Worm (Caenorhabditis elegans): ENCODE results near the gene hmgs-1.

hmgs-1 gene

ce11 chrV:5697581-5697980 lies 13.2 kb upstream of the hmgs-1 start:
- TF ChIP-seq pes-1 (GFP tag; IDR thresholded peaks at IDR 0.05): no peak
- TF ChIP-seq F13C5.2 (tag; optimal IDR thresholded peaks at IDR 0.05): no peak
- no peak for TF ChIP-seq ets-7 (tag; optimal IDR thresholded peaks at IDR 0.05)
- TF ChIP-seq ama-1 (optimal IDR thresholded peaks at IDR 0.05): no peak
- no peak for TF ChIP-seq aly-1 (tag; optimal IDR thresholded peaks at IDR 0.05)
- TF ChIP-seq tra-4 (tag; optimal IDR thresholded peaks at IDR 0.05): no peak
- TF ChIP-seq B0310.2 (tag; optimal IDR thresholded peaks at IDR 0.05): no peak
- TF ChIP-seq ceh-36 (tag; optimal IDR thresholded peaks at IDR 0.05): no peak
- no peak for TF ChIP-seq tbx-11 (GFP tag; IDR thresholded peaks at IDR 0.05)
- TF ChIP-seq hmbx-1 (tag; optimal IDR thresholded peaks at IDR 0.05): no peak
- TF ChIP-seq hmg-4 (GFP tag; optimal IDR thresholded peaks at IDR 0.05): no peak
- TF ChIP-seq flt-1 (GFP tag; IDR thresholded peaks at IDR 0.05): no peak

DNA sequence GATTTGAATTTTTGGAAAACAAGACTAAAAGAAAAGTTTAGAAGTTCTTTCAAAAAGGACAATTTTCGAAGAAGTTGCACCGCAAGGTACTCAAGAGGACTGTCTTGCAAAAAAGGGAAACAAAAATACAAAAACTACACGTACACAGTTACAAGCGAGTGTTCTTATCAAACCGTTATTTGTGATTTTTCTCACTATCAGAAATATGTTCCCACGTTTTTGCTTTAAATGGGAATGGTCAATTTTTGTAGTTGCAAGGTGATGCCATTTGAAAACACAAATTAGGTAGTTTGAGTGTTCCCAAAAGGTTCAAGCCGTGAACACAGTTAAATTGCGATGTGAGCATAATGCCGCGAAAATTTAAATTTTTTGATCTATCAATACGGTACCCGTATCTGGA lies 11.8 kb upstream of the hmgs-1 start:
- TF ChIP-seq tbx-11 (GFP tag; IDR thresholded peaks at IDR 0.05) (no peak), hmg-4 (GFP tag; optimal IDR thresholded peaks at IDR 0.05) (no peak), ceh-13 (GFP tag; optimal IDR thresholded peaks at IDR 0.05) (no peak), F13C5.2 (tag; optimal IDR thresholded peaks at IDR 0.05) (no peak)

DNA sequence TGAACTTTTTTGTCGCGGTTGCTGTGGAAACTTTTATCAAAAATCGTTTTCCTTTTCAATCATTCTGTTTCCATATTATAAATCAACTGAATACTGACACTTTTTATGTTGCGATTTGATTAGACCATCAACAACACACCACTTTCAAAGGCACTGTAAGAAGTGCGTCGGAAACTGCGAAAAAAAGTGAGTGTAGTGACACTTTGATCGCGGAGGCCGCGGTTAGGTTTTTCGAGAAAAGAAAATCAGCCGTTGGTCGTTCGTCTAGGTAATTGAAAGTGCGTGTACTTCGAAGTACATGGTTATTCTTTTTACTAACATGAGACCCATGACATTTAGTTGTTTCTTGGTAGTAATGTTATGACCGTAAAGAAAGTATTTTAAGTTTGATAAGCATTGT lies 11.2 kb upstream of the hmgs-1 start:
- TF ChIP-seq scrt-1 (GFP tag; IDR thresholded peaks at IDR 0.05) (no peak), tra-4 (tag; optimal IDR thresholded peaks at IDR 0.05) (no peak), B0310.2 (tag; optimal IDR thresholded peaks at IDR 0.05) (no peak), tbx-11 (GFP tag; IDR thresholded peaks at IDR 0.05) (no peak), tbx-37 (GFP tag; conservative IDR thresholded peaks at IDR 0.05) (no peak), hnd-1 (tag; optimal IDR thresholded peaks at IDR 0.05) (no peak), ets-7 (tag; optimal IDR thresholded peaks at IDR 0.05) (no peak), pes-1 (GFP tag; IDR thresholded peaks at IDR 0.05) (no peak), ceh-13 (GFP tag; optimal IDR thresholded peaks at IDR 0.05) (no peak), hmg-4 (GFP tag; optimal IDR thresholded peaks at IDR 0.05) (no peak), ceh-36 (tag; optimal IDR thresholded peaks at IDR 0.05) (no peak), sea-1 (GFP tag; conservative IDR thresholded peaks at IDR 0.05) (no peak), aly-1 (tag; optimal IDR thresholded peaks at IDR 0.05) (no peak), ama-1 (optimal IDR thresholded peaks at IDR 0.05) (no peak), flt-1 (GFP tag; IDR thresholded peaks at IDR 0.05) (no peak)

DNA sequence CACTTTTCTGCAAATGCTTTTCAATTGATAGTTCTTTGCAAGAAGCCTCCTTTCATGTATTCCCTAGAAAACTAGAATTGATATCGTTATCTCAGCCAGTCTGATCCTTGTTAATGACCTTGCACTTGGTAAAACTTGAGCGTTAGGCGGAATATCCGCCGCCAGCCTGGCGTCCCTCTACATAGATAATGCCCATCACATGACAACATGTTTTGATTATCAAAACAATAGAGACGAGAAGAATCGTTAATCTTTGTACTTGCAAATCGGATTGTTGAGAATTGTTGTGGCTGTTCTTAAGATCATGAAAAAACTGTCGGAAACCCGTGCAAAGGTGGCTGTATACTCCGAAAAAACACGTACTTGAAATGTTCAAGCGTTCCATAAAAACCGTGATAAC lies 9.2 kb upstream of the hmgs-1 start:
- TF ChIP-seq scrt-1 (GFP tag; IDR thresholded peaks at IDR 0.05) (no peak), aly-1 (tag; optimal IDR thresholded peaks at IDR 0.05) (no peak), hmg-4 (GFP tag; optimal IDR thresholded peaks at IDR 0.05) (no peak), sea-1 (GFP tag; conservative IDR thresholded peaks at IDR 0.05) (no peak), ceh-13 (GFP tag; optimal IDR thresholded peaks at IDR 0.05) (no peak), tra-4 (tag; optimal IDR thresholded peaks at IDR 0.05) (no peak), B0310.2 (tag; optimal IDR thresholded peaks at IDR 0.05) (no peak), F13C5.2 (tag; optimal IDR thresholded peaks at IDR 0.05) (no peak), pes-1 (GFP tag; IDR thresholded peaks at IDR 0.05) (no peak), tbx-11 (GFP tag; IDR thresholded peaks at IDR 0.05) (no peak), hmbx-1 (tag; optimal IDR thresholded peaks at IDR 0.05) (no peak), tbx-37 (GFP tag; conservative IDR thresholded peaks at IDR 0.05) (no peak), hnd-1 (tag; optimal IDR thresholded peaks at IDR 0.05) (no peak)

- TF ChIP-seq hnd-1 (tag; optimal IDR thresholded peaks at IDR 0.05): no peak
- TF ChIP-seq ama-1 (optimal IDR thresholded peaks at IDR 0.05): no peak
- TF ChIP-seq tbx-37 (GFP tag; conservative IDR thresholded peaks at IDR 0.05): no peak
- no peak for TF ChIP-seq aly-1 (tag; optimal IDR thresholded peaks at IDR 0.05)
- TF ChIP-seq F13C5.2 (tag; optimal IDR thresholded peaks at IDR 0.05): no peak
- TF ChIP-seq ets-7 (tag; optimal IDR thresholded peaks at IDR 0.05): no peak
- no peak for TF ChIP-seq B0310.2 (tag; optimal IDR thresholded peaks at IDR 0.05)
- no peak for TF ChIP-seq tbx-11 (GFP tag; IDR thresholded peaks at IDR 0.05)
- TF ChIP-seq scrt-1 (GFP tag; IDR thresholded peaks at IDR 0.05): no peak
- TF ChIP-seq hmg-4 (GFP tag; optimal IDR thresholded peaks at IDR 0.05): no peak
- no peak for TF ChIP-seq tra-4 (tag; optimal IDR thresholded peaks at IDR 0.05)
- TF ChIP-seq sea-1 (GFP tag; conservative IDR thresholded peaks at IDR 0.05): no peak
- no peak for TF ChIP-seq ceh-36 (tag; optimal IDR thresholded peaks at IDR 0.05)
- TF ChIP-seq pes-1 (GFP tag; IDR thresholded peaks at IDR 0.05): no peak
- TF ChIP-seq ceh-13 (GFP tag; optimal IDR thresholded peaks at IDR 0.05): no peak
- no peak for TF ChIP-seq flt-1 (GFP tag; IDR thresholded peaks at IDR 0.05)
- no peak for TF ChIP-seq hmbx-1 (tag; optimal IDR thresholded peaks at IDR 0.05)
These were observed 7.4 kb upstream of the hmgs-1 start, which contains the start of gene F25B4.8 for ce11 chrV:5691665-5692407. Gene F25B4.8, minus strand, starts transcription at chrV:5691715.

DNA sequence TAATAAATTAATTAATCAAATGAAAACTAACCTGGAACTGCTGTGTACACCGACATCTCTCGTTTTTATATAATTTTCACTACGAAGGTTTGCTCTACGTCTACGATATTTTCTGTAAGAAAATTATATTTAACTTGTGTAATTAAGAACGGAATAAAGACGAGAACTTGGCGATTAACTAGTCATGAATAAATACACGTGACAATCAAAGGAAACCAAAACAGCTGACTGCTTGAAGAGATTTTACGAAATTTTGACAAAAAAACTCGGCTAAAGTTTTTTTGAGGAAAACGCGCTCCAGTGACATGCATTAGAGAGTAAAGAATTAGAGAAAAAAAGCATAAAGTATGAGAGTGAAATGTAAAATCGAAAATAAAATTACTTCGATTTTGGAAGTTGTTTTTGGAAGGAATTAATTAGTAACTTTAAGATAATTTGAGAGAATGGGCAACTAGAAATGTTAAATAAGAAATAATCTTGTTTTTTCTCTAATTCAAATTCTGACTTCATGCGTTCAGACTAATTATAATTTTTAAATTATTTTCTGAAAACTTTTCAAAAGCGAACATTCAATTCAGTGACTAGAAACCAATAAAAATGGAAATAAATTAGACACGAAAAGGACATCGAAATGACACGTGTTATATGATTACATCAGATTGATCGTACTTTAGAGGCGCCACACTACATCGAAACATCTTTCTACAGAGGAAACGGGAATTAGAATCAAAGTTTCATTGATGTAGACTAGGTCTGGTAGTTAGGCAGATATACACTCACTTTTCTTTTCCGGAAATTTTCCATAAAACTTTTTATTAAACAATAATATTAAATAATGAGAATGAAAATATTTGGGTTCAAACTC lies 3.0 kb upstream of the hmgs-1 start, which contains the start of gene F25B4.7:
F25B4.7 (minus strand) TSS at position 112 of the 865 bp plus-strand sequence.
- no peak for TF ChIP-seq hmbx-1 (tag; optimal IDR thresholded peaks at IDR 0.05)
- TF ChIP-seq flt-1 (GFP tag; IDR thresholded peaks at IDR 0.05): no peak
- no peak for TF ChIP-seq ets-7 (tag; optimal IDR thresholded peaks at IDR 0.05)

- no peak for TF ChIP-seq scrt-1 (GFP tag; IDR thresholded peaks at IDR 0.05)
- TF ChIP-seq flt-1 (GFP tag; IDR thresholded peaks at IDR 0.05): no peak
These were observed 1.9 kb downstream of the hmgs-1 start, which contains the start of gene prp-39 for ce11 chrV:5682530-5682929. Gene prp-39, minus strand, starts transcription at chrV:5682630.
